Fruit fly (Drosophila melanogaster) whole organism, embryonic: ENCODE data around the gene Caf1-55.

Experiments used
- Bgb ChIP-seq: fragments of 200-800 bp; sonication (Bioruptor generic); IDR thresholded peaks from 2 replicates; pipeline ENCODE4 v1.3.6; 2022; ENCODE audit warnings: missing biosample characterization, missing genetic modification characterization; ENCODE audit not compliant: partially characterized antibody
- BtbVII ChIP-seq: fragments of 200-800 bp; sonication (Bioruptor generic); optimal IDR thresholded peaks from 3 replicates; lab custom pipeline; 2017; ENCODE audit warnings: missing biosample characterization, mild to moderate bottlenecking, missing genetic modification characterization
- CG10543 ChIP-seq: fragments of 200-800 bp; sonication (Bioruptor generic); optimal IDR thresholded peaks from 3 replicates; lab custom pipeline; 2017; ENCODE audit warnings: missing biosample characterization, mild to moderate bottlenecking, missing genetic modification characterization, moderate library complexity
- CG10959 ChIP-seq: fragments of 200-800 bp; sonication (Bioruptor generic); IDR thresholded peaks from 2 replicates; pipeline ENCODE4 v1.3.6; 2022; ENCODE audit warnings: missing biosample characterization, missing genetic modification characterization
- CG1647 ChIP-seq: fragments of 200-800 bp; sonication (Bioruptor generic); optimal IDR thresholded peaks from 3 replicates; lab custom pipeline; 2016; ENCODE audit warnings: missing biosample characterization, missing genetic modification characterization
- CG16813 ChIP-seq: fragments of 200-800 bp; sonication (Bioruptor generic); IDR thresholded peaks from 3 replicates; pipeline ENCODE4 v1.3.6; 2022; ENCODE audit warnings: missing biosample characterization, missing genetic modification characterization; ENCODE audit not compliant: partially characterized antibody
- CG17385 ChIP-seq: fragments of 200-800 bp; sonication (Bioruptor generic); optimal IDR thresholded peaks from 3 replicates; lab custom pipeline; 2018; ENCODE audit warnings: missing biosample characterization, mild to moderate bottlenecking, missing genetic modification characterization
- CG31224 ChIP-seq: fragments of 200-800 bp; sonication (Bioruptor generic); IDR thresholded peaks from 2 replicates; pipeline ENCODE4 v1.3.6; 2022; ENCODE audit warnings: missing biosample characterization, missing genetic modification characterization
- CG4282 ChIP-seq: fragments of 200-800 bp; sonication (Bioruptor generic); optimal IDR thresholded peaks from 2 replicates; lab custom pipeline; 2016; ENCODE audit warnings: missing biosample characterization, missing genetic modification characterization
- CG4617 ChIP-seq: fragments of 200-800 bp; sonication (Bioruptor generic); optimal IDR thresholded peaks from 3 replicates; lab custom pipeline; 2016; ENCODE audit warnings: missing biosample characterization, missing genetic modification characterization, borderline replicate concordance
- CG6175 ChIP-seq: fragments of 200-800 bp; sonication (Bioruptor generic); IDR thresholded peaks from 3 replicates; pipeline ENCODE4 v1.3.6; 2022; ENCODE audit warnings: missing biosample characterization, missing genetic modification characterization
- CG6272 ChIP-seq: fragments of 200-800 bp; sonication (Bioruptor generic); IDR thresholded peaks from 2 replicates; pipeline ENCODE4 v1.3.6; 2022; ENCODE audit warnings: missing biosample characterization, missing genetic modification characterization
- CG6765 ChIP-seq: fragments of 200-800 bp; sonication (Bioruptor generic); optimal IDR thresholded peaks from 3 replicates; lab custom pipeline; 2017; ENCODE audit warnings: missing biosample characterization, mild to moderate bottlenecking, missing genetic modification characterization
- CG7372 ChIP-seq: fragments of 200-800 bp; sonication (Bioruptor generic); IDR thresholded peaks from 2 replicates; pipeline ENCODE4 v1.3.6; 2022; ENCODE audit warnings: missing biosample characterization, missing genetic modification characterization
- CG7987 ChIP-seq: fragments of 200-800 bp; sonication (Bioruptor generic); optimal IDR thresholded peaks from 2 replicates; lab custom pipeline; 2018; ENCODE audit warnings: missing biosample characterization, mild to moderate bottlenecking, missing genetic modification characterization, moderate library complexity
- CG8281 ChIP-seq: fragments of 200-800 bp; sonication (Bioruptor generic); optimal IDR thresholded peaks from 2 replicates; lab custom pipeline; 2018; ENCODE audit warnings: missing biosample characterization, mild to moderate bottlenecking, missing genetic modification characterization, moderate library complexity
- CG8290 ChIP-seq, 3 experiments: fragments of 200-800 bp; sonication (Bioruptor generic); optimal IDR thresholded peaks; 2 replicates each; lab custom pipeline; 2016 to 2019; ENCODE audit warnings: missing biosample characterization in 3 of 3, missing genetic modification characterization in 3 of 3, mild to moderate bottlenecking in 2 of 3, moderate library complexity in 1 of 3
- CG8388 ChIP-seq: fragments of 200-800 bp; sonication (Bioruptor generic); optimal IDR thresholded peaks from 2 replicates; lab custom pipeline; 2019; ENCODE audit warnings: missing biosample characterization, mild to moderate bottlenecking, missing genetic modification characterization, moderate library complexity
- D19A ChIP-seq: fragments of 200-800 bp; optimal IDR thresholded peaks from 3 replicates; lab custom pipeline; 2019; ENCODE audit warnings: missing biosample characterization, mild to moderate bottlenecking, missing genetic modification characterization, moderate library complexity
- GATAe ChIP-seq: fragments of 200-800 bp; sonication (Bioruptor generic); conservative IDR thresholded peaks from 2 replicates; pipeline ENCODE4 v1.3.6; 2022; ENCODE audit warnings: missing biosample characterization, missing genetic modification characterization
- HmgZ ChIP-seq: fragments of 200-800 bp; sonication (Bioruptor generic); optimal IDR thresholded peaks from 2 replicates; lab custom pipeline; 2018; ENCODE audit warnings: missing biosample characterization, mild to moderate bottlenecking, missing genetic modification characterization
- Hmr ChIP-seq: fragments of 200-800 bp; sonication (Bioruptor generic); optimal IDR thresholded peaks from 3 replicates; lab custom pipeline; 2017; ENCODE audit warnings: mild to moderate bottlenecking, missing biosample characterization, missing genetic modification reagents, missing genetic modification characterization
- Hr51 ChIP-seq, 2 experiments: fragments of 200-800 bp; sonication (Bioruptor generic); optimal IDR thresholded peaks; 2 replicates in 1 of 2; 3 replicates in 1 of 2; lab custom pipeline; 2016 to 2018; ENCODE audit warnings: missing biosample characterization in 2 of 2, missing genetic modification characterization in 2 of 2, mild to moderate bottlenecking in 1 of 2, moderate library complexity in 1 of 2
- Hr78 ChIP-seq, 2 experiments: fragments of 200-800 bp in 1 of 2; fragments of >200 bp in 1 of 2; sonication (Bioruptor generic) in 1 of 2; optimal IDR thresholded peaks; 2 replicates each; lab custom pipeline; 2017 to 2019; ENCODE audit warnings: missing biosample characterization in 2 of 2, missing genetic modification characterization in 2 of 2, mild to moderate bottlenecking in 1 of 2, moderate library complexity in 1 of 2
- Med ChIP-seq: fragments of 200-800 bp; sonication (Bioruptor generic); peaks from one replicate; lab custom pipeline; 2016; ENCODE audit warnings: missing biosample characterization, missing genetic modification characterization, mild to moderate bottlenecking, inconsistent platforms, moderate library complexity
- Vsx1 ChIP-seq: fragments of 200-800 bp; sonication (Bioruptor generic); optimal IDR thresholded peaks from 2 replicates; lab custom pipeline; 2017; ENCODE audit warnings: missing biosample characterization, mild to moderate bottlenecking, missing genetic modification characterization, missing genetic modification reagents
- al ChIP-seq: fragments of 200-800 bp; sonication (Bioruptor generic); IDR thresholded peaks from 2 replicates; pipeline ENCODE4 v1.3.6; 2022; ENCODE audit warnings: missing biosample characterization, missing genetic modification characterization
- bab2 ChIP-seq: fragments of 200-800 bp; sonication (Bioruptor generic); optimal IDR thresholded peaks from 2 replicates; lab custom pipeline; 2016; ENCODE audit warnings: missing biosample characterization, missing genetic modification characterization
- bigmax ChIP-seq: fragments of 200-800 bp; sonication (Bioruptor generic); optimal IDR thresholded peaks from 2 replicates; lab custom pipeline; 2018; ENCODE audit warnings: missing biosample characterization, mild to moderate bottlenecking, missing genetic modification characterization
- chinmo ChIP-seq: fragments of 200-800 bp; sonication (Bioruptor generic); IDR thresholded peaks from 4 replicates; pipeline ENCODE4 v1.3.6; 2022; ENCODE audit warnings: missing biosample characterization, missing genetic modification characterization; ENCODE audit not compliant: partially characterized antibody
- cwo ChIP-seq: fragments of 200-800 bp; sonication (Bioruptor generic); optimal IDR thresholded peaks from 3 replicates; lab custom pipeline; 2017; ENCODE audit warnings: missing biosample characterization, missing genetic modification characterization, mild to moderate bottlenecking, moderate library complexity, missing genetic modification reagents
- dm ChIP-seq: fragments of 200-800 bp; sonication (Bioruptor generic); optimal IDR thresholded peaks from 3 replicates; lab custom pipeline; 2016; ENCODE audit warnings: missing biosample characterization, missing genetic modification characterization
- dmrt99B ChIP-seq: fragments of 200-800 bp; sonication (Bioruptor generic); optimal IDR thresholded peaks from 2 replicates; lab custom pipeline; 2018; ENCODE audit warnings: missing biosample characterization, mild to moderate bottlenecking, missing genetic modification characterization, moderate library complexity
- exex ChIP-seq: fragments of 200-800 bp; sonication (Bioruptor generic); optimal IDR thresholded peaks from 4 replicates; lab custom pipeline; 2018; ENCODE audit warnings: missing biosample characterization, mild to moderate bottlenecking, missing genetic modification characterization, moderate library complexity
- ftz-f1 ChIP-seq: fragments of 200-800 bp; sonication (Bioruptor generic); optimal IDR thresholded peaks from 2 replicates; lab custom pipeline; 2016; ENCODE audit warnings: missing biosample characterization, missing genetic modification characterization
- grn ChIP-seq: fragments of 200-800 bp; sonication (Bioruptor generic); optimal IDR thresholded peaks from 3 replicates; lab custom pipeline; 2017; ENCODE audit warnings: missing biosample characterization, missing genetic modification characterization
- gro ChIP-seq: fragments of 200-800 bp; sonication (Bioruptor generic); optimal IDR thresholded peaks from 2 replicates; lab custom pipeline; 2016; ENCODE audit warnings: missing biosample characterization, missing genetic modification characterization
- lab ChIP-seq: fragments of 200-800 bp; sonication (Bioruptor generic); optimal IDR thresholded peaks from 3 replicates; lab custom pipeline; 2017; ENCODE audit warnings: missing biosample characterization, missing genetic modification characterization, mild to moderate bottlenecking, moderate library complexity, missing genetic modification reagents
- mirr ChIP-seq: fragments of 200-800 bp; sonication (Bioruptor generic); optimal IDR thresholded peaks from 3 replicates; lab custom pipeline; 2018; ENCODE audit warnings: missing biosample characterization, mild to moderate bottlenecking, missing genetic modification characterization
- nom ChIP-seq: fragments of 200-800 bp; sonication (Bioruptor generic); optimal IDR thresholded peaks from 2 replicates; lab custom pipeline; 2017; ENCODE audit warnings: missing biosample characterization, missing genetic modification characterization, mild to moderate bottlenecking, moderate library complexity, missing genetic modification reagents
- oc ChIP-seq: fragments of 200-800 bp; sonication (Bioruptor generic); optimal IDR thresholded peaks from 2 replicates; lab custom pipeline; 2018; ENCODE audit warnings: missing biosample characterization, mild to moderate bottlenecking, missing genetic modification characterization, moderate library complexity
- phol ChIP-seq: fragments of 200-800 bp; sonication (Bioruptor generic); optimal IDR thresholded peaks from 3 replicates; lab custom pipeline; 2018; ENCODE audit warnings: missing biosample characterization, mild to moderate bottlenecking, missing genetic modification characterization, moderate library complexity
- rib ChIP-seq: fragments of 200-800 bp; sonication (Bioruptor generic); IDR thresholded peaks from 2 replicates; pipeline ENCODE4 v1.3.6; 2022; ENCODE audit warnings: missing biosample characterization, missing genetic modification characterization
- row ChIP-seq: fragments of 200-800 bp; sonication (Bioruptor generic); IDR thresholded peaks from 3 replicates; pipeline ENCODE4 v1.3.6; 2022; ENCODE audit warnings: missing biosample characterization, missing genetic modification characterization
- sd ChIP-seq: fragments of 200-800 bp; sonication (Bioruptor generic); optimal IDR thresholded peaks from 3 replicates; lab custom pipeline; 2018; ENCODE audit warnings: missing biosample characterization, mild to moderate bottlenecking, missing genetic modification characterization, moderate library complexity
- sqz ChIP-seq: fragments of 200-800 bp; sonication (Bioruptor generic); optimal IDR thresholded peaks from 3 replicates; lab custom pipeline; 2018; ENCODE audit warnings: missing biosample characterization, mild to moderate bottlenecking, missing genetic modification characterization
- sug ChIP-seq: fragments of 200-800 bp; optimal IDR thresholded peaks from 2 replicates; lab custom pipeline; 2019; ENCODE audit warnings: missing biosample characterization, mild to moderate bottlenecking, missing genetic modification characterization, moderate library complexity
- tin ChIP-seq: fragments of 200-800 bp; sonication (Bioruptor generic); optimal IDR thresholded peaks from 3 replicates; lab custom pipeline; 2016; ENCODE audit warnings: missing biosample characterization, missing genetic modification characterization
- z ChIP-seq: fragments of 200-800 bp; sonication (Bioruptor generic); IDR thresholded peaks from 3 replicates; pipeline ENCODE4 v1.3.6; 2022; ENCODE audit warnings: missing biosample characterization, missing genetic modification characterization

The Caf1-55 gene

DNA sequence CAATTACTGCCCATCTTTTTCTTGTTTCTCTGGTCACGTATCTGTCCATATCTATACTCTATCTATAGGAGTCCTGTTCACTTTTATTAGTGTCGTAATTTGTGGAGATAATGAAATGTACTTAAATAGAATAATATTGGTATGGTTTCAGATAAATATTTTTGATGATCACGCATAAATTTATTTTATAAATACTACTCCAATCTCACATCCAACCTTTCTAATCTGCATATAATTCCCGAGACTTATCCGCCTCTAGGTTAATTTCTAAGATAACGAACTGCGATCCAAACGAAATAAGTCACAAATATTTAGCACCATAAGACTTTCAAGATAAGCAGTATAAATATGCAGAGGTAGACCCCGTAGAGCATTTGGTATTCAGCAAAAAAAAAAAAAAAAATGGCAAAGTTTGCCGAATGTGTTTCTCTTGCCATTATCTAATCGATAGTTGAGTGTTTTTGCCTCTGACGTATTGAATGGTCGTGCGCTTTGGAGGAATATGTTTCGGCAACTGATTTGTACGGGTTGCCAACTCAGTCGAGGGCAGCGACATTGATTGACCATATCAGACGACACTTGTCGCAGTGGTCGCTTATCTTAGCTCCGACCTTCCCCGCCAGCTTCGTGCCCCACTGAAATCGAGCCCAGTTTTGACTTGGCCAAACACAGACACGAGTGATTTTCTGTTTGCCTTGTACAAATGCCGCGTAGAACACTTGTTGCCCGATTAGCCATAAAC is 27.2 kb upstream of the Caf1-55 start (continued):
- TF ChIP-seq gro (GFP tag; lab: Kevin White, UChicago) = peak; percentile 26
- TF ChIP-seq Bgb (GFP tag; lab: Robert Waterston, UW) = 0 out of 2 replicates have a peak, but pooled peaks have one; percentile 8
- peak; percentile 90 for TF ChIP-seq sug
- no peak for TF ChIP-seq CG8290 (GFP tag; optimal IDR thresholded peaks at IDR 0.05; lab: Kevin White, UChicago)
- peak in 1 of 2 experiments; percentile 8 for TF ChIP-seq CG8290 (tag; optimal IDR thresholded peaks at IDR 0.05; lab: Kevin White, UChicago)
- TF ChIP-seq CG6765 (GFP tag; lab: Kevin White, UChicago) = peak; percentile 4
- TF ChIP-seq sd (tag; lab: Kevin White, UChicago) = peak; percentile 36
- TF ChIP-seq cwo (GFP tag; lab: Kevin White, UChicago) = peak; percentile 79
- peak; percentile 71 for TF ChIP-seq GATAe (GFP tag; lab: Robert Waterston, UW)
- TF ChIP-seq D19A (tag; lab: Kevin White, UChicago) = peak; percentile 74
- peak; percentile 56; the same call in 1 of the 3 replicates for TF ChIP-seq z (GFP tag; lab: Robert Waterston, UW)
- TF ChIP-seq CG10543 = peak; percentile 37
- peak; percentile 37 for TF ChIP-seq grn (GFP tag; lab: Kevin White, UChicago)
- no peak for TF ChIP-seq CG17385 (GFP tag; lab: Kevin White, UChicago)
- peak in 1 of 2 experiments; percentile 17 for TF ChIP-seq Hr78 (GFP tag; optimal IDR thresholded peaks at IDR 0.05; lab: Kevin White, UChicago)
- no peak for TF ChIP-seq CG4617
- peak; percentile 47; the same call in 1 of the 2 replicates for TF ChIP-seq rib (GFP tag; lab: Robert Waterston, UW)
- TF ChIP-seq phol (tag; lab: Kevin White, UChicago) = no peak
- TF ChIP-seq mirr (GFP tag; lab: Kevin White, UChicago) = peak; percentile 92
- peak; percentile 44; the same call in 2 of the 3 replicates for TF ChIP-seq row
- TF ChIP-seq bigmax = no peak
- TF ChIP-seq CG31224 = peak; percentile 18; the same call in 1 of the 2 replicates
- TF ChIP-seq Vsx1 (GFP tag; lab: Kevin White, UChicago) = peak; percentile 30
- peak; percentile 72 for TF ChIP-seq exex
- TF ChIP-seq Med (GFP tag; lab: Kevin White, UChicago) = peak; percentile 16
- peak; percentile 6 for TF ChIP-seq Hmr
- 0 out of 4 replicates have a peak, but pooled peaks have one; percentile 80 for TF ChIP-seq chinmo
- no peak for TF ChIP-seq tin
- TF ChIP-seq CG7987 (GFP tag; lab: Kevin White, UChicago) = peak; percentile 7
- TF ChIP-seq CG6175 (GFP tag; lab: Robert Waterston, UW) = 0 out of 3 replicates have a peak, but pooled peaks have one; percentile 27
- TF ChIP-seq HmgZ (tag; lab: Kevin White, UChicago) = peak; percentile 19
- TF ChIP-seq ftz-f1 = peak; percentile 62
- peak; percentile 40 for TF ChIP-seq lab (GFP tag; lab: Kevin White, UChicago)
- TF ChIP-seq al = no peak
- TF ChIP-seq bab2 = no peak
- TF ChIP-seq BtbVII (GFP tag; lab: Kevin White, UChicago) = peak; percentile 76
- TF ChIP-seq, all 482 proteins: peak for 36

DNA sequence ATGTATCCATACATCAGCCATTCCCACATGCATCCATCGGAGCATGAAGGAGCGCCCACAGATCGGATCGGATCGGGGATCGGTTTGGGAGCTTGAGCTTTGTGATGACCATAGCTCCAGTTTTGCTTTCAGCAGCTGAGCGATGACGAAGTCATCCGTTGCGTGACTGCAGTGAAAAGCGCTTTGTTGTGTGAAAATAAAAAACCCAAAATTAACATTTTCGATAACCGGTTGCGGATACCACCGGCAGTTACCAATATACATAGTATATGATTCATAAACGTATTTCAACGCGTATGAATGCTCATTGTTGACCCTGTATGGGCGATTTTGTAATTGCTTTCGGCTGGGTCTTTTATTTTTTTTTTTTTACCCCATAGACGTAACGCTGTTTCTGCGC is 20.2 kb upstream of the Caf1-55 start:
- TF ChIP-seq CG7372 (GFP tag; lab: Robert Waterston, UW) (no peak), CG1647 (GFP tag; lab: Kevin White, UChicago) (no peak), sqz (GFP tag; lab: Kevin White, UChicago) (peak; percentile 61), Hr51 (GFP tag; optimal IDR thresholded peaks at IDR 0.05; lab: Kevin White, UChicago) (no peak), oc (tag; lab: Kevin White, UChicago) (no peak), CG8388 (GFP tag; lab: Kevin White, UChicago) (no peak), dm (no peak), CG8281 (no peak), nom (no peak), CG10959 (GFP tag; lab: Robert Waterston, UW) (no peak), dmrt99B (tag; lab: Kevin White, UChicago) (no peak), CG16813 (GFP tag; lab: Robert Waterston, UW) (no peak), CG4282 (GFP tag; lab: Kevin White, UChicago) (no peak), CG6272 (GFP tag; lab: Robert Waterston, UW) (no peak)
